Fruit fly (Drosophila melanogaster): ENCODE measurements around the gene CG12316.

CG12316 gene

DNA sequence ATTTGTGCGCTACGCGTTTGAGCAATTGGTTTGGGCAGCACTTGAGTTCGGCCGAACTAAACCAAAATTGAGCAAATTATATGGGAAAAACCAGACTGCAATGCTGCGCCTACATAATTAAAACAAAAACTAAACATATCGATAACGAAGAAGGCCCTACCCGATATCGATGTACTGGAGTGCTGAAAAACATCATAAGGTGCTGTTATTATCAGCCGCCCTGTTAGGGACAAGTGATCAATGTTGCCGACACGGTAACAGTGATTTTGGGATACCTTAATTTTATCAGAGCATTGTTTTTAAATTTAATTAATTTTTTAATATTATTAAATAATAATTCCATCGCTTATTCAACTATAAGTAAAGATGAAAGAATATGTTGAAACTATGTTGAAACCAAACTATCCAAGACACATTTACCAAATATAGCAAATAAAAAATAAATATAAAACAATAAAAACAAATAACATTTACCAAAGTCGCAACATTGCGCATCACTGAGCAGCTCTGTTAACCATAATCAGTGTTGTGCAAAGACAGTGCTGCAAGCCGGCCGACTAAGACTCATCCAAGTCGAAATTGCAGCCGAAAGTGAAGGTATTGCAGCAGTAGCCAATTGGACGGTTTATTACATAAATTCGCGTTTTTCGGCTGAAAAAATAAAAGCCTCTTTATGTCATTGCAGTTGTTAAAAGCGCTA lies 42.0 kb downstream of the CG12316 start, which contains the start of the genes sstn, Plp and GlyRS (continued):
- no peak for TF ChIP-seq tup (GFP tag; optimal IDR thresholded peaks at IDR 0.05)
- TF ChIP-seq crc (GFP tag; optimal IDR thresholded peaks at IDR 0.05): no peak
- TF ChIP-seq Doc2 (GFP tag; IDR thresholded peaks at IDR 0.05): no peak
- no peak for TF ChIP-seq bab2 (GFP tag; optimal IDR thresholded peaks at IDR 0.05)
- TF ChIP-seq H2.0 (GFP tag; IDR thresholded peaks at IDR 0.05): no peak
- no peak for TF ChIP-seq CG11085 (GFP tag; IDR thresholded peaks at IDR 0.05)
- no peak for TF ChIP-seq BtbVII (GFP tag; optimal IDR thresholded peaks at IDR 0.05)
- TF ChIP-seq CG3838 (GFP tag; optimal IDR thresholded peaks at IDR 0.05): no peak
- no peak for TF ChIP-seq Camta (GFP tag; optimal IDR thresholded peaks at IDR 0.05)
- TF ChIP-seq Oli (tag; optimal IDR thresholded peaks at IDR 0.05): peak; percentile 35
- no peak for TF ChIP-seq Oaz (GFP tag; IDR thresholded peaks at IDR 0.05)
- peak; percentile 48 for TF ChIP-seq ind (GFP tag; optimal IDR thresholded peaks at IDR 0.05)
- TF ChIP-seq CG8478 (optimal IDR thresholded peaks at IDR 0.05): no peak
- TF ChIP-seq Mad (GFP tag; optimal IDR thresholded peaks at IDR 0.05): no peak
- peak; percentile 57 for TF ChIP-seq CG18619 (GFP tag; optimal IDR thresholded peaks at IDR 0.05)
- no peak for TF ChIP-seq CG14441 (GFP tag; IDR thresholded peaks at IDR 0.05)
- peak in 1 of 3 experiments; percentile 40 for TF ChIP-seq lola (GFP tag; optimal IDR thresholded peaks at IDR 0.05)
- TF ChIP-seq nau (GFP tag; optimal IDR thresholded peaks at IDR 0.05): no peak
- no peak for TF ChIP-seq CG6854 (GFP tag; optimal IDR thresholded peaks at IDR 0.05)
- TF ChIP-seq Awh (GFP tag; IDR thresholded peaks at IDR 0.05): no peak
- peak; percentile 27 for TF ChIP-seq CG5180 (GFP tag; optimal IDR thresholded peaks at IDR 0.05)
- TF ChIP-seq bcd (GFP tag; optimal IDR thresholded peaks at IDR 0.05): peak; percentile 52
- no peak for TF ChIP-seq CG32772 (GFP tag; IDR thresholded peaks at IDR 0.05)
- no peak for TF ChIP-seq sima (GFP tag; optimal IDR thresholded peaks at IDR 0.05)
- TF ChIP-seq Hmx (GFP tag; optimal IDR thresholded peaks at IDR 0.05): no peak
- TF ChIP-seq CG15696 (tag; optimal IDR thresholded peaks at IDR 0.05): peak; percentile 37
- TF ChIP-seq tll (GFP tag; optimal IDR thresholded peaks at IDR 0.05): peak in 1 of 2 experiments; percentile 13
- TF ChIP-seq gsb-n (tag; optimal IDR thresholded peaks at IDR 0.05): peak; percentile 38
- peak; percentile 72 for TF ChIP-seq CG2712 (tag; optimal IDR thresholded peaks at IDR 0.05)
- no peak for TF ChIP-seq shn (GFP tag; optimal IDR thresholded peaks at IDR 0.05)
- TF ChIP-seq B-H1 (GFP tag; IDR thresholded peaks at IDR 0.05): no peak
- peak in 1 of 2 experiments; percentile 30 for TF ChIP-seq Hr51 (GFP tag; optimal IDR thresholded peaks at IDR 0.05)
- TF ChIP-seq Ravus (GFP tag; IDR thresholded peaks at IDR 0.05): no peak
- TF ChIP-seq CG12104 (GFP tag; optimal IDR thresholded peaks at IDR 0.05): peak; percentile 39
- no peak for TF ChIP-seq CG14014 (GFP tag; IDR thresholded peaks at IDR 0.05)
- no peak for TF ChIP-seq Hand (GFP tag; optimal IDR thresholded peaks at IDR 0.05)
- no peak for TF ChIP-seq Xrp1 (GFP tag; IDR thresholded peaks at IDR 0.05)
- peak; percentile 19; the same call in 1 of the 2 replicates for TF ChIP-seq slbo (GFP tag; IDR thresholded peaks at IDR 0.05)
- no peak for TF ChIP-seq CG10366 (GFP tag; IDR thresholded peaks at IDR 0.05)
- no peak for TF ChIP-seq CG3726 (GFP tag; IDR thresholded peaks at IDR 0.05)
- TF ChIP-seq CG11504 (tag; optimal IDR thresholded peaks at IDR 0.05): peak; percentile 75
- no peak for TF ChIP-seq D (optimal IDR thresholded peaks at IDR 0.05)
- TF ChIP-seq D (GFP tag; optimal IDR thresholded peaks at IDR 0.05): peak; percentile 27
- no peak for TF ChIP-seq caup (GFP tag; optimal IDR thresholded peaks at IDR 0.05; ENCODE audit: severe bottlenecking)
- TF ChIP-seq ash1 (GFP tag; optimal IDR thresholded peaks at IDR 0.05): no peak
- peak; percentile 13; the same call in 1 of the 2 replicates for TF ChIP-seq Adf1 (GFP tag; IDR thresholded peaks at IDR 0.05)
- no peak for TF ChIP-seq CG17186 (GFP tag; optimal IDR thresholded peaks at IDR 0.05)
- TF ChIP-seq D19A (tag; optimal IDR thresholded peaks at IDR 0.05): peak; percentile 33
- TF ChIP-seq ems (GFP tag; optimal IDR thresholded peaks at IDR 0.05): no peak
- TF ChIP-seq twi (tag; optimal IDR thresholded peaks at IDR 0.05): peak; percentile 26
